Fruit fly (Drosophila melanogaster) whole organism, embryonic: Measurements from ENCODE around the gene CG4896.

Experiments
- ATbp ChIP-seq: fragments of 200-800 bp; sonication (Bioruptor generic); optimal IDR thresholded peaks from 2 replicates; lab custom pipeline; 2017; ENCODE audit warnings: missing biosample characterization, mild to moderate bottlenecking, missing genetic modification characterization, missing genetic modification reagents
- B-H1 ChIP-seq: fragments of 200-800 bp; sonication (Bioruptor generic); IDR thresholded peaks from 3 replicates; pipeline ENCODE4 v1.3.6; 2022; ENCODE audit warnings: missing biosample characterization, missing genetic modification characterization
- Bteb2 ChIP-seq: fragments of 200-800 bp; sonication (Bioruptor generic); optimal IDR thresholded peaks from 2 replicates; lab custom pipeline; 2016; ENCODE audit warnings: missing biosample characterization, missing genetic modification characterization
- CG10147 ChIP-seq: fragments of 200-800 bp; sonication (Bioruptor generic); optimal IDR thresholded peaks from 2 replicates; lab custom pipeline; 2019; ENCODE audit warnings: missing biosample characterization, mild to moderate bottlenecking, missing genetic modification characterization, moderate library complexity
- CG11093 ChIP-seq: fragments of 200-800 bp; sonication (Bioruptor generic); IDR thresholded peaks from 3 replicates; pipeline ENCODE4 v1.3.6; 2022; ENCODE audit warnings: missing biosample characterization, missing genetic modification characterization
- CG11723 ChIP-seq: fragments of 200-800 bp; sonication (Bioruptor generic); optimal IDR thresholded peaks from 2 replicates; lab custom pipeline; 2017; ENCODE audit warnings: missing biosample characterization, mild to moderate bottlenecking, missing genetic modification characterization
- CG13624 ChIP-seq: fragments of 200-800 bp; sonication (Bioruptor generic); optimal IDR thresholded peaks from 2 replicates; lab custom pipeline; 2016; ENCODE audit warnings: missing biosample characterization, missing genetic modification characterization
- CG16815 ChIP-seq: fragments of 200-800 bp; sonication (Bioruptor generic); optimal IDR thresholded peaks from 3 replicates; lab custom pipeline; 2017; ENCODE audit warnings: missing biosample characterization, mild to moderate bottlenecking, missing genetic modification characterization
- CG17802 ChIP-seq: fragments of 200-800 bp; sonication (Bioruptor generic); optimal IDR thresholded peaks from 2 replicates; lab custom pipeline; 2018; ENCODE audit warnings: missing biosample characterization, mild to moderate bottlenecking, missing genetic modification characterization, moderate library complexity
- CG31365 ChIP-seq: fragments of 200-800 bp; sonication (Bioruptor generic); optimal IDR thresholded peaks from 2 replicates; lab custom pipeline; 2018; ENCODE audit warnings: missing biosample characterization, mild to moderate bottlenecking, missing genetic modification characterization
- CG34422 ChIP-seq: fragments of 200-800 bp; sonication (Bioruptor generic); IDR thresholded peaks from 3 replicates; pipeline ENCODE4 v1.3.6; 2022; ENCODE audit warnings: missing biosample characterization, missing genetic modification characterization
- CG5953 ChIP-seq: fragments of 200-800 bp; sonication (Bioruptor generic); IDR thresholded peaks from 2 replicates; pipeline ENCODE4 v1.3.6; 2022; ENCODE audit warnings: missing biosample characterization, missing genetic modification characterization
- CG6813 ChIP-seq: fragments of 200-800 bp; sonication (Bioruptor generic); optimal IDR thresholded peaks from 2 replicates; lab custom pipeline; 2017; ENCODE audit warnings: missing biosample characterization, missing genetic modification characterization, mild to moderate bottlenecking, moderate library complexity, missing genetic modification reagents
- CG8765 ChIP-seq: fragments of 200-800 bp; sonication (Bioruptor generic); IDR thresholded peaks from 2 replicates; pipeline ENCODE4 v1.3.6; 2022; ENCODE audit warnings: missing biosample characterization, missing genetic modification characterization
- CG8944 ChIP-seq: fragments of 200-800 bp; sonication (Bioruptor generic); optimal IDR thresholded peaks from 3 replicates; lab custom pipeline; 2016; ENCODE audit warnings: missing biosample characterization, missing genetic modification characterization
- Deaf1 ChIP-seq: fragments of 200-800 bp; optimal IDR thresholded peaks from 3 replicates; lab custom pipeline; 2019; ENCODE audit warnings: missing biosample characterization, mild to moderate bottlenecking, missing genetic modification characterization, moderate library complexity
- Dip2 ChIP-seq: fragments of 200-800 bp; sonication (Bioruptor generic); IDR thresholded peaks from 2 replicates; pipeline ENCODE4 v1.3.6; 2022; ENCODE audit warnings: missing biosample characterization, missing genetic modification characterization
- Dref ChIP-seq: fragments of 200-800 bp; sonication (Bioruptor generic); IDR thresholded peaks from 2 replicates; pipeline ENCODE4 v1.3.6; 2022; ENCODE audit warnings: missing biosample characterization, missing genetic modification characterization
- HHEX ChIP-seq: fragments of 200-800 bp; sonication (Bioruptor generic); optimal IDR thresholded peaks from 3 replicates; lab custom pipeline; 2017; ENCODE audit warnings: missing biosample characterization, mild to moderate bottlenecking, missing genetic modification characterization, missing genetic modification reagents
- Hr78 ChIP-seq, 2 experiments: fragments of 200-800 bp in 1 of 2; fragments of >200 bp in 1 of 2; sonication (Bioruptor generic) in 1 of 2; optimal IDR thresholded peaks; 2 replicates each; lab custom pipeline; 2017 to 2019; ENCODE audit warnings: missing biosample characterization in 2 of 2, missing genetic modification characterization in 2 of 2, mild to moderate bottlenecking in 1 of 2, moderate library complexity in 1 of 2
- MTF-1 ChIP-seq: fragments of 200-800 bp; sonication (Bioruptor generic); optimal IDR thresholded peaks from 2 replicates; lab custom pipeline; 2018; ENCODE audit warnings: missing biosample characterization, mild to moderate bottlenecking, missing genetic modification characterization, borderline replicate concordance
- NfI ChIP-seq: fragments of 200-800 bp; sonication (Bioruptor generic); optimal IDR thresholded peaks from 3 replicates; lab custom pipeline; 2018; ENCODE audit warnings: missing biosample characterization, mild to moderate bottlenecking, missing genetic modification characterization, moderate library complexity
- Stat92E ChIP-seq, 3 experiments: fragments of >200 bp in 2 of 3; fragments of 200-800 bp in 1 of 3; sonication (Bioruptor generic) in 1 of 3; optimal IDR thresholded peaks; 2 replicates each; lab custom pipeline; 2017 to 2019; ENCODE audit warnings: missing biosample characterization in 3 of 3, missing genetic modification characterization in 3 of 3, mild to moderate bottlenecking in 1 of 3, moderate library complexity in 1 of 3
- Taf1 ChIP-seq: fragments of 200-800 bp; sonication (Bioruptor generic); IDR thresholded peaks from 2 replicates; pipeline ENCODE4 v1.3.6; 2022; ENCODE audit warnings: missing biosample characterization, missing genetic modification characterization
- Trl ChIP-seq, 3 experiments: fragments of >200 bp in 2 of 3; fragments of 200-800 bp in 1 of 3; sonication (Bioruptor generic) in 1 of 3; optimal IDR thresholded peaks; 2 replicates in 1 of 3; 3 replicates in 2 of 3; lab custom pipeline; 2016 to 2017; ENCODE audit warnings: missing biosample characterization in 1 of 3, missing genetic modification characterization in 1 of 3
- Xbp1 ChIP-seq: fragments of 200-800 bp; sonication (Bioruptor generic); optimal IDR thresholded peaks from 3 replicates; lab custom pipeline; 2016; ENCODE audit warnings: missing biosample characterization, mild to moderate bottlenecking, missing genetic modification characterization
- ato ChIP-seq: fragments of 200-800 bp; sonication (Bioruptor generic); IDR thresholded peaks from 2 replicates; pipeline ENCODE4 v1.3.6; 2022; ENCODE audit warnings: missing biosample characterization, missing genetic modification characterization; ENCODE audit not compliant: partially characterized antibody
- btn ChIP-seq: fragments of 200-800 bp; sonication (Bioruptor generic); optimal IDR thresholded peaks from 2 replicates; lab custom pipeline; 2016; ENCODE audit warnings: missing biosample characterization, missing genetic modification characterization
- crc ChIP-seq: fragments of 200-800 bp; sonication (Bioruptor generic); optimal IDR thresholded peaks from 2 replicates; lab custom pipeline; 2016; ENCODE audit warnings: missing biosample characterization, missing genetic modification characterization
- disco-r ChIP-seq: fragments of 200-800 bp; sonication (Bioruptor generic); optimal IDR thresholded peaks from 2 replicates; lab custom pipeline; 2016; ENCODE audit warnings: missing biosample characterization, missing genetic modification characterization
- ewg ChIP-seq: fragments of 200-800 bp; sonication (Bioruptor generic); optimal IDR thresholded peaks from 3 replicates; lab custom pipeline; 2017; ENCODE audit warnings: mild to moderate bottlenecking, missing biosample characterization, missing genetic modification reagents, missing genetic modification characterization
- exex ChIP-seq: fragments of 200-800 bp; sonication (Bioruptor generic); optimal IDR thresholded peaks from 4 replicates; lab custom pipeline; 2018; ENCODE audit warnings: missing biosample characterization, mild to moderate bottlenecking, missing genetic modification characterization, moderate library complexity
- fd96Cb ChIP-seq: fragments of 200-800 bp; sonication (Bioruptor generic); optimal IDR thresholded peaks from 2 replicates; lab custom pipeline; 2018; ENCODE audit warnings: missing biosample characterization, mild to moderate bottlenecking, missing genetic modification characterization, moderate library complexity
- fu2 ChIP-seq: fragments of 200-800 bp; sonication (Bioruptor generic); optimal IDR thresholded peaks from 2 replicates; lab custom pipeline; 2016; ENCODE audit warnings: missing biosample characterization, missing genetic modification characterization
- ind ChIP-seq: fragments of 200-800 bp; sonication (Bioruptor generic); optimal IDR thresholded peaks from 3 replicates; lab custom pipeline; 2016; ENCODE audit warnings: missing biosample characterization, missing genetic modification characterization
- mam ChIP-seq: fragments of 200-800 bp; sonication (Bioruptor generic); optimal IDR thresholded peaks from 3 replicates; lab custom pipeline; 2016; ENCODE audit warnings: missing biosample characterization, missing genetic modification characterization
- org-1 ChIP-seq: fragments of 200-800 bp; sonication (Bioruptor generic); optimal IDR thresholded peaks from 2 replicates; lab custom pipeline; 2017; ENCODE audit warnings: missing biosample characterization, missing genetic modification characterization
- pho ChIP-seq: fragments of 200-800 bp; sonication (Bioruptor generic); optimal IDR thresholded peaks from 2 replicates; lab custom pipeline; 2016; ENCODE audit warnings: missing biosample characterization, missing genetic modification characterization
- pzg ChIP-seq: fragments of 200-800 bp; sonication (Bioruptor generic); optimal IDR thresholded peaks from 3 replicates; lab custom pipeline; 2018; ENCODE audit warnings: missing biosample characterization, mild to moderate bottlenecking, missing genetic modification characterization, moderate library complexity
- run ChIP-seq: fragments of 200-800 bp; sonication (Bioruptor generic); optimal IDR thresholded peaks from 3 replicates; lab custom pipeline; 2018; ENCODE audit warnings: missing biosample characterization, mild to moderate bottlenecking, missing genetic modification characterization
- sna ChIP-seq: fragments of 200-800 bp; sonication (Bioruptor generic); IDR thresholded peaks from 2 replicates; pipeline ENCODE4 v1.3.6; 2022; ENCODE audit warnings: missing biosample characterization, missing genetic modification characterization; ENCODE audit not compliant: partially characterized antibody
- so ChIP-seq: fragments of 200-800 bp; sonication (Bioruptor generic); IDR thresholded peaks from 3 replicates; pipeline ENCODE4 v1.3.6; 2022; ENCODE audit warnings: missing biosample characterization, missing genetic modification characterization
- sqz ChIP-seq: fragments of 200-800 bp; sonication (Bioruptor generic); optimal IDR thresholded peaks from 3 replicates; lab custom pipeline; 2018; ENCODE audit warnings: missing biosample characterization, mild to moderate bottlenecking, missing genetic modification characterization
- trem ChIP-seq: fragments of 200-800 bp; optimal IDR thresholded peaks from 3 replicates; lab custom pipeline; 2019; ENCODE audit warnings: missing biosample characterization, mild to moderate bottlenecking, missing genetic modification characterization, moderate library complexity
- wek ChIP-seq: fragments of 200-800 bp; sonication (Bioruptor generic); optimal IDR thresholded peaks from 3 replicates; lab custom pipeline; 2018; ENCODE audit warnings: missing biosample characterization, mild to moderate bottlenecking, missing genetic modification characterization, moderate library complexity
- zen ChIP-seq: fragments of 200-800 bp; sonication (Bioruptor generic); optimal IDR thresholded peaks from 3 replicates; lab custom pipeline; 2018; ENCODE audit warnings: missing biosample characterization, mild to moderate bottlenecking, missing genetic modification characterization, moderate library complexity
- zfh2 ChIP-seq: fragments of 200-800 bp; sonication (Bioruptor generic); optimal IDR thresholded peaks from 2 replicates; lab custom pipeline; 2016; ENCODE audit warnings: missing biosample characterization, missing genetic modification characterization

Gene CG4896

DNA sequence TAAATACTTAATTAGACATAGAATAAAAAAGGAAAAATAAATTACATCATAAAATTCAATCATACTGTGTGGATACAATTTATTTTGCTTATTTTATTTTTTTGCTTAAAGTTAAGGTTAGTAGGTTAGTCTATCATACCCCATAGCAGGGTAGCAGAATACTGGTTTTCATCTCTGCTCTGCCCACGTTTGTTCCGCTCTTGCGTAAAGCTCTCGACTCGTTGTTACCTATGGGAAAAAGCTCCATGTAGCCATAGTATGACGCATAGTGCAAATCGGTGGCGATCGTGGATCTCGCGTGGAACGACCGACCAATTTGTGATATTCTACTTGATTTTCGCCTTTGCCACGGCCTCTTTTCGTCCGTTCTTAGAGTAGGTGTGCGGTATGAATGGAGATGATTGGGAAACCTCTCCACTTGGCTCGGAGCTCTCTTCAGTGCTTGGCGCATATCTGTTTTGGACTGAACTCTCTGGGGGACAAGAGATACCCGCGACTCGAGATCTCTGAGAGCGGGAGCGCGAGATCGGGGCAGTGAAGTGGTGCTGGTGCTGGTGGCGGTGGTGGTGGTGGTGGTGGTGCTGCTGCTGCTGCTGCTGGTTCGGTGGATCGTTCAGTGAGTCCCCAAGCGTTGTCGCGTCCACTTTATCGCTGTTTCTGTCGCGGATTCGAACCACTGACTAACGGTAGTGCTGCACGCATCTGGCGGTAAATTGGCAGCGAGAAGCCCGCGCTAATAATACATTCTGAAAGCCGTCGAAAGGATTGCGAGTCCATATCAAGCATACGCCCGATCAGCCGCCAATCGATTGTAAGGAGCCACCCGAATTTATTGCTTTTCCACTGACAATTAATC lies 8.4 kb downstream of the CG4896 start, which contains the start of gene CG5001 (continued):
- peak; percentile 79 for TF ChIP-seq trem (tag; lab: Kevin White, UChicago)
- TF ChIP-seq Hr78 (GFP tag; optimal IDR thresholded peaks at IDR 0.05; lab: Kevin White, UChicago): peak in 1 of 2 experiments; percentile 61
- no peak for TF ChIP-seq Dip2 (GFP tag; lab: Robert Waterston, UW)
- TF ChIP-seq zen (tag; lab: Kevin White, UChicago): peak; percentile 70
- no peak for TF ChIP-seq CG11723
- peak; percentile 78 for TF ChIP-seq fd96Cb (tag; lab: Kevin White, UChicago)
- TF ChIP-seq CG6813: peak; percentile 75
- TF ChIP-seq ind (GFP tag; lab: Kevin White, UChicago): peak; percentile 87
- no peak for TF ChIP-seq ato (GFP tag; lab: Robert Waterston, UW)
- peak; percentile 50 for TF ChIP-seq CG8944 (GFP tag; lab: Kevin White, UChicago)
- TF ChIP-seq run (tag; lab: Kevin White, UChicago): peak; percentile 92
- TF ChIP-seq pho: peak; percentile 69
- TF ChIP-seq Dref (GFP tag; lab: Robert Waterston, UW): 0 out of 2 replicates have a peak, but pooled peaks have one; percentile 9
- peak; percentile 86 for TF ChIP-seq Taf1 (GFP tag; lab: Robert Waterston, UW)
- peak; percentile 79 for TF ChIP-seq NfI (GFP tag; lab: Kevin White, UChicago)
- TF ChIP-seq exex (tag; lab: Kevin White, UChicago): peak; percentile 51
- TF ChIP-seq Bteb2 (GFP tag; lab: Kevin White, UChicago): peak; percentile 50
- peak; percentile 66 for TF ChIP-seq mam (GFP tag; lab: Kevin White, UChicago)
- peak; percentile 81 for TF ChIP-seq so (GFP tag; lab: Robert Waterston, UW)
- peak; percentile 88 for TF ChIP-seq Xbp1 (GFP tag; lab: Kevin White, UChicago)
- TF ChIP-seq ATbp (GFP tag; lab: Kevin White, UChicago): peak; percentile 78
- TF ChIP-seq CG34422 (GFP tag; lab: Robert Waterston, UW): peak; percentile 83
- TF ChIP-seq disco-r (GFP tag; lab: Kevin White, UChicago): no peak
- TF ChIP-seq btn (GFP tag; lab: Kevin White, UChicago): peak; percentile 25
- peak; percentile 32; the same call in 1 of the 2 replicates for TF ChIP-seq sna (GFP tag; lab: Robert Waterston, UW)
- TF ChIP-seq ewg: peak; percentile 68
- TF ChIP-seq CG13624 (GFP tag; lab: Kevin White, UChicago): peak; percentile 77
- TF ChIP-seq sqz (GFP tag; lab: Kevin White, UChicago): no peak
- no peak for TF ChIP-seq CG8765 (GFP tag; lab: Robert Waterston, UW)
- peak; percentile 34 for TF ChIP-seq crc
- TF ChIP-seq CG31365 (tag; lab: Kevin White, UChicago): peak; percentile 57
- TF ChIP-seq Deaf1 (tag; lab: Kevin White, UChicago): peak; percentile 88
- TF ChIP-seq CG16815 (GFP tag; lab: Kevin White, UChicago): peak; percentile 41
- peak; percentile 55; the same call in 2 of the 3 replicates for TF ChIP-seq CG11093 (GFP tag; lab: Robert Waterston, UW)
- TF ChIP-seq wek (GFP tag; lab: Kevin White, UChicago): no peak
- TF ChIP-seq fu2 (GFP tag; lab: Kevin White, UChicago): peak; percentile 33
- peak; percentile 58 for TF ChIP-seq zfh2 (GFP tag; lab: Kevin White, UChicago)
- TF ChIP-seq B-H1: peak; percentile 76
- peak; percentile 76 to 95 for TF ChIP-seq Trl (optimal IDR thresholded peaks at IDR 0.05; lab: Kevin White, UChicago)
- peak; percentile 62 for TF ChIP-seq Trl (GFP tag; optimal IDR thresholded peaks at IDR 0.05; lab: Kevin White, UChicago)
- TF ChIP-seq HHEX: peak; percentile 85
- peak; percentile 42 for TF ChIP-seq CG17802
- TF ChIP-seq CG5953 (GFP tag; lab: Robert Waterston, UW): peak; percentile 74; the same call in 1 of the 2 replicates
- TF ChIP-seq MTF-1 (GFP tag; lab: Kevin White, UChicago): peak; percentile 82
- peak; percentile 80 for TF ChIP-seq CG10147 (GFP tag; lab: Kevin White, UChicago)
- peak; percentile 43 for TF ChIP-seq org-1 (GFP tag; lab: Kevin White, UChicago)
- peak; percentile 2 for TF ChIP-seq pzg (GFP tag; lab: Kevin White, UChicago)
- no peak for TF ChIP-seq Stat92E (GFP tag; optimal IDR thresholded peaks at IDR 0.05; lab: Kevin White, UChicago)
